Worm (Caenorhabditis elegans): ENCODE results near the gene F52B10.3.

The F52B10.3 gene

ce11 chrX:2939085-2939484, 40.9 kb upstream of the F52B10.3 start:
- no peak for TF ChIP-seq elt-3 (tag; optimal IDR thresholded peaks at IDR 0.05)
- TF ChIP-seq snpc-4 (tag; optimal IDR thresholded peaks at IDR 0.05), result no peak
- TF ChIP-seq nhr-237 (tag; optimal IDR thresholded peaks at IDR 0.05), result no peak
- TF ChIP-seq lin-11 (tag; optimal IDR thresholded peaks at IDR 0.05), result peak; percentile 18
- peak in 1 of 2 experiments; percentile 24 for TF ChIP-seq lsy-2 (tag; optimal IDR thresholded peaks at IDR 0.05)
- peak; percentile 5 for TF ChIP-seq sem-4 (tag; optimal IDR thresholded peaks at IDR 0.05)

- TF ChIP-seq unc-55 (GFP tag; optimal IDR thresholded peaks at IDR 0.05), result no peak
- TF ChIP-seq crh-2 (tag; optimal IDR thresholded peaks at IDR 0.05), result no peak
- TF ChIP-seq ztf-4 (tag; optimal IDR thresholded peaks at IDR 0.05), result no peak
- TF ChIP-seq ztf-1 (GFP tag; conservative IDR thresholded peaks at IDR 0.05), result no peak
- TF ChIP-seq ama-1 (optimal IDR thresholded peaks at IDR 0.05), result no peak
- no peak for TF ChIP-seq F13H6.1 (tag; optimal IDR thresholded peaks at IDR 0.05)
- no peak for TF ChIP-seq mdl-1 (tag; optimal IDR thresholded peaks at IDR 0.05)
- TF ChIP-seq gmeb-1 (tag; optimal IDR thresholded peaks at IDR 0.05), result no peak
- TF ChIP-seq snpc-4 (tag; optimal IDR thresholded peaks at IDR 0.05), result no peak
- no peak for TF ChIP-seq sma-9 (GFP tag; optimal IDR thresholded peaks at IDR 0.05)
- no peak for TF ChIP-seq sma-9 (tag; optimal IDR thresholded peaks at IDR 0.05)
- TF ChIP-seq nhr-237 (tag; optimal IDR thresholded peaks at IDR 0.05), result no peak
- TF ChIP-seq lsy-2 (tag; optimal IDR thresholded peaks at IDR 0.05), result no peak
- TF ChIP-seq R02D3.7 (tag; optimal IDR thresholded peaks at IDR 0.05), result no peak
- TF ChIP-seq ZK546.5 (tag; optimal IDR thresholded peaks at IDR 0.05), result no peak
- no peak for TF ChIP-seq mab-5 (tag; optimal IDR thresholded peaks at IDR 0.05)
- TF ChIP-seq blmp-1 (tag; optimal IDR thresholded peaks at IDR 0.05; ENCODE audit: insufficient read depth), result no peak
- TF ChIP-seq elt-1 (tag; optimal IDR thresholded peaks at IDR 0.05), result no peak
- no peak for TF ChIP-seq ztf-11 (tag; optimal IDR thresholded peaks at IDR 0.05)
Observed at ce11 chrX:2933061-2933460, 34.9 kb upstream of the F52B10.3 start, which contains the start of gene fard-1. Gene fard-1, plus strand, starts transcription at chrX:2933361.

- TF ChIP-seq nhr-77 (tag; optimal IDR thresholded peaks at IDR 0.05) (no peak), snpc-4 (tag; optimal IDR thresholded peaks at IDR 0.05) (no peak), F13H6.1 (tag; optimal IDR thresholded peaks at IDR 0.05) (peak; percentile 24), sma-9 (GFP tag; optimal IDR thresholded peaks at IDR 0.05) (peak; percentile 3), sma-9 (tag; optimal IDR thresholded peaks at IDR 0.05) (no peak), ztf-4 (tag; optimal IDR thresholded peaks at IDR 0.05) (no peak), nhr-6 (tag; optimal IDR thresholded peaks at IDR 0.05) (no peak), fos-1 (tag; optimal IDR thresholded peaks at IDR 0.05) (peak; percentile 78), mab-5 (tag; optimal IDR thresholded peaks at IDR 0.05) (no peak), C34F6.9 (tag; optimal IDR thresholded peaks at IDR 0.05) (no peak)
Observed at ce11 chrX:2931852-2932251, 33.7 kb upstream of the F52B10.3 start.

DNA sequence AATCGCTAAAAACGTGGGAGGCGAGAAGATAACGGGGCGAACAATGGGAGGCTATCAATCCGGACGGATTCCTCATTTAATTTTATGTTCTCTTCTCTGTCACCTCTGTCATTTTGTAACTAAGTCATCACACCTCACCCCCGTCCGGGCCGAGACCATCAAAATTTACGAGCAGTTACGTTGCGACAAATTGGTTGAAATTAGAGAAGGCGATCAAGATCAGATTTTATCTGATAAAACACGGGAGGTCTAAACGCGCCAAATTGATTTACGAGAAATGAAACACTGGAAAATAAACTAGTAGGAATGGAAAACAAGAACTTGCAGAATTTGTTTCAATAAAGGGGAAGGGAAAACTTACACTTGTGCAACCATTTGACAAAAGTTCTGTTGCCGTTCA, 29.9 kb upstream of the F52B10.3 start:
- TF ChIP-seq ztf-4 (tag; optimal IDR thresholded peaks at IDR 0.05), result no peak
- no peak for TF ChIP-seq ZK546.5 (tag; optimal IDR thresholded peaks at IDR 0.05)
- TF ChIP-seq nhr-237 (tag; optimal IDR thresholded peaks at IDR 0.05), result no peak
- no peak for TF ChIP-seq nhr-23 (tag; optimal IDR thresholded peaks at IDR 0.05)
- TF ChIP-seq aly-2 (tag; optimal IDR thresholded peaks at IDR 0.05), result no peak
- TF ChIP-seq lin-13 (GFP tag; optimal IDR thresholded peaks at IDR 0.05), result no peak
- no peak for TF ChIP-seq zag-1 (tag; optimal IDR thresholded peaks at IDR 0.05)
- TF ChIP-seq sma-9 (GFP tag; optimal IDR thresholded peaks at IDR 0.05), result no peak
- TF ChIP-seq sma-9 (tag; optimal IDR thresholded peaks at IDR 0.05), result no peak
- TF ChIP-seq gmeb-1 (tag; optimal IDR thresholded peaks at IDR 0.05), result no peak
- TF ChIP-seq R02D3.7 (tag; optimal IDR thresholded peaks at IDR 0.05), result no peak
- no peak for TF ChIP-seq nhr-12 (tag; optimal IDR thresholded peaks at IDR 0.05)
- no peak for TF ChIP-seq nhr-11 (tag; optimal IDR thresholded peaks at IDR 0.05)
- TF ChIP-seq lsy-2 (tag; optimal IDR thresholded peaks at IDR 0.05), result no peak
- TF ChIP-seq lin-39 (tag; optimal IDR thresholded peaks at IDR 0.05), result no peak
- no peak for TF ChIP-seq nhr-129 (tag; optimal IDR thresholded peaks at IDR 0.05)
- TF ChIP-seq nhr-6 (tag; optimal IDR thresholded peaks at IDR 0.05), result no peak
- TF ChIP-seq F13H6.1 (tag; optimal IDR thresholded peaks at IDR 0.05), result no peak

DNA sequence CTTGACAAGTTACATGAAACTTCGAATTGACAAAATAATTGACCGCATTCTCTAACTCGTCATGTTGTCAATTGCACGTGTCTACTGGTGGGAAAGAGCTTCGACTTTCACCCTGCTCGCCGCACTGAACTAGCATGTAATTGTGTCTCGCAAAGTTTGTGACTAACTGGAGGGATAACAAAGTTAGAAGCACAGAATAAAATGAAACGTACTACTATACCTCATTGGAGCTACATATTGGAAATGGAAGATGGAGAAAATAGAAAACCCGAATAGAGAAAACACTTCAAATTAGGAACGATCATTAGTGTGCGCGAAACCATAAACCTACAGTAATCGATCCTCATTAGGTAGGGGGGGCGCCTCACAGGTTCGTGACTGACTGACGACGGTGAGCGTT, 29.4 kb upstream of the F52B10.3 start:
- no peak for TF ChIP-seq sma-3 (GFP tag; optimal IDR thresholded peaks at IDR 0.05)
- TF ChIP-seq nhr-21 (tag; optimal IDR thresholded peaks at IDR 0.05), result no peak
